Fruit fly (Drosophila melanogaster): ENCODE data around the gene SmB.

Gene SmB

dm6 chr2L:10472257-10472656 lies 45.8 kb upstream of the SmB start (continued):
- TF ChIP-seq twi (tag; optimal IDR thresholded peaks at IDR 0.05) (no peak), ap (GFP tag; IDR thresholded peaks at IDR 0.05) (no peak), CG10366 (GFP tag; IDR thresholded peaks at IDR 0.05) (no peak), E2f2 (GFP tag; IDR thresholded peaks at IDR 0.05) (no peak), CG6813 (GFP tag; optimal IDR thresholded peaks at IDR 0.05) (no peak), CG12391 (tag; optimal IDR thresholded peaks at IDR 0.05) (no peak), wek (GFP tag; optimal IDR thresholded peaks at IDR 0.05) (peak; percentile 36), CG7987 (GFP tag; optimal IDR thresholded peaks at IDR 0.05) (no peak), zfh1 (GFP tag; IDR thresholded peaks at IDR 0.05) (no peak), CG6854 (GFP tag; optimal IDR thresholded peaks at IDR 0.05) (no peak), pan (optimal IDR thresholded peaks at IDR 0.05) (no peak), pan (GFP tag; optimal IDR thresholded peaks at IDR 0.05 in 1 of 2, IDR thresholded peaks at IDR 0.05 in 1 of 2) (no peak), HLHmδ (GFP tag; optimal IDR thresholded peaks at IDR 0.05) (no peak), BEAF-32 (GFP tag; optimal IDR thresholded peaks at IDR 0.05) (no peak), gem (tag; optimal IDR thresholded peaks at IDR 0.05) (peak; percentile 8), Sry-β (GFP tag; optimal IDR thresholded peaks at IDR 0.05) (no peak), Hsf (GFP tag; optimal IDR thresholded peaks at IDR 0.05) (no peak), pb (GFP tag; optimal IDR thresholded peaks at IDR 0.05) (no peak), sug (tag; optimal IDR thresholded peaks at IDR 0.05) (no peak), kay (GFP tag; optimal IDR thresholded peaks at IDR 0.05) (no peak), lilli (GFP tag; optimal IDR thresholded peaks at IDR 0.05) (no peak), phol (tag; optimal IDR thresholded peaks at IDR 0.05) (no peak), chif (GFP tag; optimal IDR thresholded peaks at IDR 0.05) (no peak), CG3995 (GFP tag; optimal IDR thresholded peaks at IDR 0.05) (no peak), danr (GFP tag; IDR thresholded peaks at IDR 0.05) (no peak), crp (GFP tag; optimal IDR thresholded peaks at IDR 0.05) (no peak), CrebB (tag; optimal IDR thresholded peaks at IDR 0.05) (no peak), slbo (GFP tag; IDR thresholded peaks at IDR 0.05) (no peak), Scr (GFP tag; IDR thresholded peaks at IDR 0.05; ENCODE audit: partially characterized antibody) (no peak), CG9876 (GFP tag; optimal IDR thresholded peaks at IDR 0.05) (no peak), CG13296 (GFP tag; optimal IDR thresholded peaks at IDR 0.05) (peak; percentile 41), Dref (GFP tag; IDR thresholded peaks at IDR 0.05) (no peak), CG3726 (GFP tag; IDR thresholded peaks at IDR 0.05) (no peak), gsb-n (tag; optimal IDR thresholded peaks at IDR 0.05) (no peak), CG14050 (GFP tag; IDR thresholded peaks at IDR 0.05) (no peak), CG2199 (GFP tag; IDR thresholded peaks at IDR 0.05) (no peak), CG10274 (GFP tag; optimal IDR thresholded peaks at IDR 0.05) (no peak), CG1603 (tag; optimal IDR thresholded peaks at IDR 0.05) (no peak), cg (GFP tag; optimal IDR thresholded peaks at IDR 0.05) (no peak), sima (GFP tag; optimal IDR thresholded peaks at IDR 0.05) (no peak), Neu2 (GFP tag; optimal IDR thresholded peaks at IDR 0.05; ENCODE audit: borderline replicate concordance) (no peak), pum (GFP tag; optimal IDR thresholded peaks at IDR 0.05) (no peak), shn (GFP tag; optimal IDR thresholded peaks at IDR 0.05) (no peak), ems (GFP tag; optimal IDR thresholded peaks at IDR 0.05) (no peak), CG12155 (GFP tag; optimal IDR thresholded peaks at IDR 0.05) (no peak), sens (GFP tag) (peak; percentile 51), CG17829 (tag; optimal IDR thresholded peaks at IDR 0.05) (no peak), NK7.1 (GFP tag; optimal IDR thresholded peaks at IDR 0.05) (no peak), maf-S (GFP tag; optimal IDR thresholded peaks at IDR 0.05) (no peak), MTF-1 (GFP tag; optimal IDR thresholded peaks at IDR 0.05; ENCODE audit: borderline replicate concordance) (no peak), Chrac-16 (GFP tag; optimal IDR thresholded peaks at IDR 0.05) (no peak), CG15269 (tag; optimal IDR thresholded peaks at IDR 0.05) (peak; percentile 11)
